Fruit fly (Drosophila melanogaster) whole organism, larva: ENCODE measurements around the gene Ipp.

ENCODE experiments used
- noc ChIP-seq: fragments of 200-800 bp; sonication (Bioruptor generic); optimal IDR thresholded peaks from 3 replicates; lab custom pipeline; 2019; ENCODE audit warnings: missing biosample characterization, mild to moderate bottlenecking, missing genetic modification characterization, moderate library complexity

The Ipp gene

dm6 chr3R:13958582-13958981 is at the start of gene Ipp:
Gene Ipp (plus strand): TSS chr3R:13958789.
- no peak for TF ChIP-seq noc (tag; lab: Kevin White, UChicago)

- no peak for TF ChIP-seq noc (tag; lab: Kevin White, UChicago)
Measured at dm6 chr3R:13909065-13909464, 49.5 kb upstream of the Ipp start.

dm6 chr3R:13909899-13910298 is 48.7 kb upstream of the Ipp start:
- TF ChIP-seq noc (tag; lab: Kevin White, UChicago) = no peak

- TF ChIP-seq noc (tag; lab: Kevin White, UChicago) = no peak
Measured at dm6 chr3R:13911314-13911713, 47.3 kb upstream of the Ipp start.

dm6 chr3R:13912008-13912803 is 46.4 kb upstream of the Ipp start:
- no peak for TF ChIP-seq noc (tag; lab: Kevin White, UChicago)

- no peak for TF ChIP-seq noc (tag; lab: Kevin White, UChicago)
Measured at dm6 chr3R:13913586-13913985, 45.0 kb upstream of the Ipp start.

dm6 chr3R:13914760-13915417 is 43.7 kb upstream of the Ipp start:
- peak; percentile 59 for TF ChIP-seq noc (tag; lab: Kevin White, UChicago)

dm6 chr3R:13915646-13916045 is 42.9 kb upstream of the Ipp start:
- TF ChIP-seq noc (tag; lab: Kevin White, UChicago) = no peak

dm6 chr3R:13916546-13916945 is 42.0 kb upstream of the Ipp start:
- no peak for TF ChIP-seq noc (tag; lab: Kevin White, UChicago)

dm6 chr3R:13918045-13918444 is 40.5 kb upstream of the Ipp start:
- TF ChIP-seq noc (tag; lab: Kevin White, UChicago) = no peak

dm6 chr3R:13921806-13922515 is 36.6 kb upstream of the Ipp start:
- TF ChIP-seq noc (tag; lab: Kevin White, UChicago) = no peak

dm6 chr3R:13923626-13924025 is 35.0 kb upstream of the Ipp start:
- TF ChIP-seq noc (tag; lab: Kevin White, UChicago) = no peak

- TF ChIP-seq noc (tag; lab: Kevin White, UChicago) = no peak
Measured at dm6 chr3R:13927543-13927942, 31.0 kb upstream of the Ipp start.

dm6 chr3R:13930252-13930651 is 28.3 kb upstream of the Ipp start:
- no peak for TF ChIP-seq noc (tag; lab: Kevin White, UChicago)

dm6 chr3R:13931813-13932212 is 26.8 kb upstream of the Ipp start:
- TF ChIP-seq noc (tag; lab: Kevin White, UChicago) = no peak

- TF ChIP-seq noc (tag; lab: Kevin White, UChicago) = no peak
Measured at dm6 chr3R:13933966-13934365, 24.6 kb upstream of the Ipp start.
